Fruit fly (Drosophila melanogaster): ENCODE data around the gene twin.

twin gene

DNA sequence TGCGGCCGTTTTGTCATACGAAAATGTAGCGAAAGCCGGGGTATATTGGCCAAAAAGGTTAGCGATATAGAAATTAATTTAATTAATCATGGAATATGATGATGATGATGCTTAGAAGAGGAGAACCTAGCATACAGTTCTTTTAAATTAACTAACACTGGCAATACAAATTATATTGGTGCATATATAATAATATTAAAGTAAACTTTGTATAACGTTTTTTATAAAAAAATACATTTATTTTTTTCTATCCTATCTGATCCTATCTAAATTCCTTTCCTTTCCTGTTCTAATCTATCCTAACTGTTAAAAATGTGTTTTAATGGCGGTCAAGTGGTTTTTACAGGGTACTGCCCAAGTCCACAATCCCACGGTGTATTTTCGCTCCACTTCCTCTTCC is 15.8 kb downstream of the twin start (continued):
- TF ChIP-seq sc (optimal IDR thresholded peaks at IDR 0.05) (no peak), sc (GFP tag; optimal IDR thresholded peaks at IDR 0.05) (peak; percentile 12), grau (tag; optimal IDR thresholded peaks at IDR 0.05) (peak; percentile 32), CG6854 (GFP tag; optimal IDR thresholded peaks at IDR 0.05) (no peak), nau (GFP tag; optimal IDR thresholded peaks at IDR 0.05) (peak; percentile 26), Abd-B (GFP tag; optimal IDR thresholded peaks at IDR 0.05) (peak; percentile 1), phol (tag; optimal IDR thresholded peaks at IDR 0.05) (peak; percentile 66), zfh1 (GFP tag; IDR thresholded peaks at IDR 0.05) (peak; percentile 13; the same call in 1 of the 3 replicates), Asciz (GFP tag; optimal IDR thresholded peaks at IDR 0.05) (peak; percentile 47), CG10209 (GFP tag; optimal IDR thresholded peaks at IDR 0.05) (peak; percentile 17), CG33213 (GFP tag; optimal IDR thresholded peaks at IDR 0.05) (no peak), CG15073 (GFP tag; optimal IDR thresholded peaks at IDR 0.05) (no peak), Bgb (GFP tag; IDR thresholded peaks at IDR 0.05; ENCODE audit: partially characterized antibody) (no peak), chif (GFP tag; optimal IDR thresholded peaks at IDR 0.05) (no peak), Mes4 (GFP tag; optimal IDR thresholded peaks at IDR 0.05) (no peak), D19B (GFP tag; optimal IDR thresholded peaks at IDR 0.05) (peak; percentile 77), CG9437 (GFP tag; optimal IDR thresholded peaks at IDR 0.05) (peak; percentile 51), CG6765 (GFP tag; optimal IDR thresholded peaks at IDR 0.05) (no peak), CG17568 (GFP tag; optimal IDR thresholded peaks at IDR 0.05) (no peak), en (GFP tag; optimal IDR thresholded peaks at IDR 0.05) (no peak), odd (GFP tag; optimal IDR thresholded peaks at IDR 0.05) (peak; percentile 10), wdn (GFP tag; IDR thresholded peaks at IDR 0.05) (no peak), slbo (GFP tag; IDR thresholded peaks at IDR 0.05) (0 out of 2 replicates have a peak, but pooled peaks have one; percentile 16), CG2678 (tag; optimal IDR thresholded peaks at IDR 0.05) (peak; percentile 47), CG42726 (GFP tag; IDR thresholded peaks at IDR 0.05; ENCODE audit: partially characterized antibody) (no peak), Ada2b (GFP tag; IDR thresholded peaks at IDR 0.05) (no peak), CG30431 (GFP tag; optimal IDR thresholded peaks at IDR 0.05) (no peak), chinmo (GFP tag; IDR thresholded peaks at IDR 0.05; ENCODE audit: partially characterized antibody) (no peak), Hr3 (GFP tag; optimal IDR thresholded peaks at IDR 0.05) (peak; percentile 23), CG7357 (GFP tag; IDR thresholded peaks at IDR 0.05) (no peak), CG32767 (GFP tag; IDR thresholded peaks at IDR 0.05) (no peak), Ssrp (tag; optimal IDR thresholded peaks at IDR 0.05) (peak; percentile 38), CG6689 (GFP tag; IDR thresholded peaks at IDR 0.05) (peak; percentile 38; the same call in 1 of the 2 replicates), CG34376 (GFP tag; optimal IDR thresholded peaks at IDR 0.05) (no peak), Hmr (GFP tag; optimal IDR thresholded peaks at IDR 0.05) (peak; percentile 2), CG8924 (tag; optimal IDR thresholded peaks at IDR 0.05) (peak; percentile 12), h (optimal IDR thresholded peaks at IDR 0.05) (no peak), Dll (GFP tag; IDR thresholded peaks at IDR 0.05; ENCODE audit: partially characterized antibody) (no peak)

DNA sequence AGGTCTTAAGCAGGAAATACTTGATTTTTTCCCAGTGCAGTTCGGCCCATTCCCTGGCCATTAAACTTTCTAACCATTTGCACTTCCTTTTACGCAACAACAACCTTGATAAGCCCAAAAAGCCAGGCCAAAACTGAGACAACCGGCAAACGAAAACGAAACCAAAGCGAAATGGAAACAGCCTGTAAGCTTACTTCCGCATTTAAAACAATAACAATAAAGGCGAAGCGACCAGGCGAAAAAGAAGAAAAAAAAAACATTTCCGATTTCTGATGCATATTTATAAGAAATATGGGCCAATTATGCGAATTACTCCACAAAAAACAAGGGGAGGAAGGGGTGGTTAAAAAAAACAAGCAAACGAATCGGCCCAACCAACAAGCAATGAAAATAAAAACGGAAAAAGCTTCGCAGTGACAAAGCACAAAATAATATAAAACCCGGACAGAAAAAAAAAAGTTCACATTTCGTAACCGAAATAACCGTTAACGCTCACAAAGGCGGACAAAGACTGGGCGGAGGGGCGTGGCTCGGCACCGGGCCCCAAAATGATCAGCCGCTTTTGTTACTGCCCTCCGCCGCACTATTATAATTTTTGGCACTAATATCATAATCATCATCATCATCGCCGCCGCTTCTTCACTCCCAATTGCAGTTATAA is 16.4 kb downstream of the twin start:
- peak in 1 of 2 experiments; percentile 83 for TF ChIP-seq Eip74EF (GFP tag; optimal IDR thresholded peaks at IDR 0.05)
- peak; percentile 44; the same call in 1 of the 2 replicates for TF ChIP-seq vvl (GFP tag; IDR thresholded peaks at IDR 0.05)
- TF ChIP-seq Sry-δ (GFP tag; optimal IDR thresholded peaks at IDR 0.05) = no peak
- TF ChIP-seq Blimp-1 (GFP tag; optimal IDR thresholded peaks at IDR 0.05) = peak; percentile 56
- TF ChIP-seq dan (GFP tag; IDR thresholded peaks at IDR 0.05) = no peak
- no peak for TF ChIP-seq corto (GFP tag; optimal IDR thresholded peaks at IDR 0.05)
- peak; percentile 82; the same call in 2 of the 4 replicates for TF ChIP-seq chinmo (GFP tag; IDR thresholded peaks at IDR 0.05; ENCODE audit: partially characterized antibody)
- no peak for TF ChIP-seq Bteb2 (GFP tag; optimal IDR thresholded peaks at IDR 0.05)
- TF ChIP-seq CG10209 (GFP tag; optimal IDR thresholded peaks at IDR 0.05) = no peak
- TF ChIP-seq sqz (GFP tag; optimal IDR thresholded peaks at IDR 0.05) = peak; percentile 67
- TF ChIP-seq CG6272 (GFP tag; IDR thresholded peaks at IDR 0.05) = no peak
- no peak for TF ChIP-seq zen2 (GFP tag; IDR thresholded peaks at IDR 0.05; ENCODE audit: partially characterized antibody)
